Fruit fly (Drosophila melanogaster) whole organism, adult: ENCODE results near the gene CG11857.

Experiments
- CG11617 ChIP-seq: fragments of 200-800 bp; sonication (Bioruptor generic); optimal IDR thresholded peaks from 2 replicates; lab custom pipeline; 2017; ENCODE audit warnings: mild to moderate bottlenecking, missing biosample characterization, missing genetic modification reagents, missing genetic modification characterization
- CG12768 ChIP-seq: fragments of 200-800 bp; sonication (Bioruptor generic); optimal IDR thresholded peaks from 2 replicates; lab custom pipeline; 2017; ENCODE audit warnings: missing biosample characterization, missing genetic modification characterization, mild to moderate bottlenecking, moderate library complexity, missing genetic modification reagents
- CG1620 ChIP-seq: fragments of 200-800 bp; sonication (Bioruptor generic); optimal IDR thresholded peaks from 2 replicates; lab custom pipeline; 2016; ENCODE audit warnings: missing biosample characterization, missing genetic modification characterization
- CG5204 ChIP-seq: fragments of 200-800 bp; sonication (Bioruptor generic); optimal IDR thresholded peaks from 2 replicates; lab custom pipeline; 2016; ENCODE audit warnings: missing biosample characterization, missing genetic modification characterization
- CG7101 ChIP-seq: fragments of 200-800 bp; sonication (Bioruptor generic); optimal IDR thresholded peaks from 2 replicates; lab custom pipeline; 2018; ENCODE audit warnings: missing biosample characterization, mild to moderate bottlenecking, missing genetic modification characterization, moderate library complexity
- Clk ChIP-seq: fragments of 200-800 bp; sonication (Bioruptor generic); optimal IDR thresholded peaks from 2 replicates; lab custom pipeline; 2017; ENCODE audit warnings: missing biosample characterization, missing genetic modification characterization
- Hr96 ChIP-seq: fragments of 200-800 bp; sonication (Bioruptor generic); optimal IDR thresholded peaks from 2 replicates; lab custom pipeline; 2016; ENCODE audit warnings: missing biosample characterization, missing genetic modification characterization
- Mnt ChIP-seq: fragments of 200-800 bp; sonication (Bioruptor generic); optimal IDR thresholded peaks from 2 replicates; lab custom pipeline; 2016; ENCODE audit warnings: missing biosample characterization, mild to moderate bottlenecking, missing genetic modification characterization
- bab1 ChIP-seq: fragments of 200-800 bp; sonication (Bioruptor generic); optimal IDR thresholded peaks from 3 replicates; lab custom pipeline; 2019; ENCODE audit warnings: missing biosample characterization, mild to moderate bottlenecking, missing genetic modification characterization, moderate library complexity
- cic ChIP-seq: fragments of 200-800 bp; sonication (Bioruptor generic); optimal IDR thresholded peaks from 2 replicates; lab custom pipeline; 2017; ENCODE audit warnings: missing biosample characterization, mild to moderate bottlenecking, missing genetic modification characterization, moderate library complexity
- kay ChIP-seq: fragments of 200-800 bp; sonication (Bioruptor generic); peaks from one replicate; lab custom pipeline; 2016; ENCODE audit warnings: missing biosample characterization, missing genetic modification characterization, borderline replicate concordance
- ovo ChIP-seq: fragments of 200-800 bp; sonication (Bioruptor generic); optimal IDR thresholded peaks from 2 replicates; lab custom pipeline; 2016; ENCODE audit warnings: missing biosample characterization, missing genetic modification characterization
- pad ChIP-seq: fragments of 200-800 bp; sonication (Bioruptor generic); optimal IDR thresholded peaks from 3 replicates; lab custom pipeline; 2017; ENCODE audit warnings: missing biosample characterization, missing genetic modification characterization, mild to moderate bottlenecking, moderate library complexity, missing genetic modification reagents

DNA sequence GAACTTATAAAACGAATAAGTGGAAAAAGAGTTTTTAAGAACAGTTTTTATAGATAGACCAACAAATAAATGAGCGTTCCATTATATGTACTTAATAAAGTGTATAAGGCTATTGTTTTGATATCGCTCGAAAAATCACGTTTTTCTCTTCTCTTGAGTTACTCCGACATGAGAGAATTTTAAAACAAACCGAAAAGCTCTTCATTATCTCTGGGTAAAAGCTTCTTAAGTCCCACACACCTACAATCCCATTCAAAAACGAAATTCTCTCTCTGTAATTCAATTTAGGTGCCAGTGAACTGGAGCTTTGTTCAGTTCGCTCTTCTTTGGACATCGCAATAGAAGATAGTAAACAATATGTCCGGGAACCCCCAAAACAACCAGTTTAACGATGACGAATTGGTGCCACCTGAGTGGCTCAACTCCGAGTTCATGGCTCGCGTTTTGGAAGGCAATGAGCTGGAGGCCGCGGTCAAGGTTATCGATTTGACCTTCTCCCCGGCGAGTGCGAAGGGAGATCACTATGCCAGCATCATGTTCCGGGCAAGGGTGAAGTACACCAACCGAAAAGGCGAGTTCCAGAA is 45.3 kb downstream of the CG11857 start, which contains the start of gene CG31436:
- TF ChIP-seq ovo (GFP tag; lab: Kevin White, UChicago): no peak
- no peak for TF ChIP-seq CG12768 (GFP tag; lab: Kevin White, UChicago)
- peak; percentile 84 for TF ChIP-seq kay (GFP tag; lab: Kevin White, UChicago)
- no peak for TF ChIP-seq CG1620 (GFP tag; lab: Kevin White, UChicago)
- no peak for TF ChIP-seq bab1
- TF ChIP-seq Mnt (GFP tag; lab: Kevin White, UChicago): no peak
- no peak for TF ChIP-seq CG11617 (GFP tag; lab: Kevin White, UChicago)
- TF ChIP-seq Clk (GFP tag; lab: Kevin White, UChicago): no peak
- TF ChIP-seq cic (GFP tag; lab: Kevin White, UChicago): peak; percentile 62
- TF ChIP-seq CG5204 (GFP tag; lab: Kevin White, UChicago): no peak
- no peak for TF ChIP-seq Hr96 (GFP tag; lab: Kevin White, UChicago)
- TF ChIP-seq pad (GFP tag; lab: Kevin White, UChicago): no peak
- TF ChIP-seq CG7101: no peak
